Worm (Caenorhabditis elegans): ENCODE measurements around the gene F41C3.8.

The F41C3.8 gene

ce11 chrII:4703011-4703410, 12.8 kb upstream of the F41C3.8 start:
- TF ChIP-seq unc-62 (GFP tag; optimal IDR thresholded peaks at IDR 0.05) (no peak), nhr-2 (tag; optimal IDR thresholded peaks at IDR 0.05) (no peak), ces-1 (GFP tag; optimal IDR thresholded peaks at IDR 0.05) (no peak), sptf-1 (tag; optimal IDR thresholded peaks at IDR 0.05) (no peak), mls-2 (tag; optimal IDR thresholded peaks at IDR 0.05) (no peak), lin-13 (tag; optimal IDR thresholded peaks at IDR 0.05) (no peak), flh-1 (GFP tag; optimal IDR thresholded peaks at IDR 0.05) (no peak), hlh-1 (tag; optimal IDR thresholded peaks at IDR 0.05) (no peak), ceh-39 (tag; optimal IDR thresholded peaks at IDR 0.05) (no peak), M03D4.4 (tag; optimal IDR thresholded peaks at IDR 0.05) (no peak), mab-5 (tag; optimal IDR thresholded peaks at IDR 0.05) (no peak), ham-2 (GFP tag; optimal IDR thresholded peaks at IDR 0.05) (no peak), nhr-237 (tag; optimal IDR thresholded peaks at IDR 0.05) (no peak), nhr-28 (tag; optimal IDR thresholded peaks at IDR 0.05) (no peak)

ce11 chrII:4706359-4706871, 9.4 kb upstream of the F41C3.8 start, which contains the start of the genes F10G7.9 and tsn-1:
Gene F10G7.9, minus strand, starts transcription at chrII:4706485.
Gene tsn-1, plus strand, starts transcription at chrII:4706821.
- TF ChIP-seq pha-4 (tag; optimal IDR thresholded peaks at IDR 0.05) (peak; percentile 57), lsy-2 (tag; optimal IDR thresholded peaks at IDR 0.05) (peak; percentile 95), unc-62 (GFP tag; optimal IDR thresholded peaks at IDR 0.05) (no peak), lin-13 (tag; optimal IDR thresholded peaks at IDR 0.05) (peak; percentile 20), mep-1 (tag; optimal IDR thresholded peaks at IDR 0.05) (peak; percentile 8)

ce11 chrII:4710120-4710519, 5.7 kb upstream of the F41C3.8 start, which contains the start of gene tag-151:
Gene tag-151, plus strand, starts transcription at chrII:4710277.
- no peak for TF ChIP-seq blmp-1 (tag; optimal IDR thresholded peaks at IDR 0.05)
- no peak for TF ChIP-seq ceh-83 (GFP tag; optimal IDR thresholded peaks at IDR 0.05)
- no peak for TF ChIP-seq elt-3 (tag; optimal IDR thresholded peaks at IDR 0.05)

- TF ChIP-seq ces-1 (GFP tag; optimal IDR thresholded peaks at IDR 0.05), result no peak
- TF ChIP-seq unc-39 (tag; optimal IDR thresholded peaks at IDR 0.05), result no peak
- TF ChIP-seq hlh-1 (tag; optimal IDR thresholded peaks at IDR 0.05), result no peak
- TF ChIP-seq nhr-2 (tag; optimal IDR thresholded peaks at IDR 0.05), result no peak
Measured at ce11 chrII:4710813-4711212, 5.0 kb upstream of the F41C3.8 start.

ce11 chrII:4726120-4726519, 10.3 kb downstream of the F41C3.8 start, which contains the start of gene F10G7.10:
Gene F10G7.10, minus strand, starts transcription at chrII:4726264.
- TF ChIP-seq elt-1 (tag; optimal IDR thresholded peaks at IDR 0.05; ENCODE audit: borderline replicate concordance, insufficient read depth) (no peak), hlh-1 (tag; optimal IDR thresholded peaks at IDR 0.05) (peak; percentile 12), nhr-237 (tag; optimal IDR thresholded peaks at IDR 0.05) (no peak)

ce11 chrII:4726750-4727384, 11.0 kb downstream of the F41C3.8 start:
- TF ChIP-seq mep-1 (tag; optimal IDR thresholded peaks at IDR 0.05), result no peak
- TF ChIP-seq nhr-76 (tag; optimal IDR thresholded peaks at IDR 0.05), result no peak
- TF ChIP-seq cnd-1 (tag; optimal IDR thresholded peaks at IDR 0.05), result no peak
- no peak for TF ChIP-seq ceh-43 (GFP tag; optimal IDR thresholded peaks at IDR 0.05)
- TF ChIP-seq ztf-11 (tag; optimal IDR thresholded peaks at IDR 0.05), result no peak
- TF ChIP-seq nhr-12 (tag; optimal IDR thresholded peaks at IDR 0.05), result no peak
- no peak for TF ChIP-seq mab-5 (tag; optimal IDR thresholded peaks at IDR 0.05)
- TF ChIP-seq lin-32 (GFP tag; optimal IDR thresholded peaks at IDR 0.05), result no peak
- no peak for TF ChIP-seq mls-2 (tag; optimal IDR thresholded peaks at IDR 0.05)
- no peak for TF ChIP-seq hlh-1 (tag; optimal IDR thresholded peaks at IDR 0.05)
- no peak for TF ChIP-seq zip-8 (tag; optimal IDR thresholded peaks at IDR 0.05)
- no peak for TF ChIP-seq drap-1 (GFP tag; optimal IDR thresholded peaks at IDR 0.05)

Measured in whole organism, mixed stage, embryonic.